Worm (Caenorhabditis elegans) whole organism, early embryonic: Measurements from ENCODE around the gene F48G7.12.

Experiments
- pes-1 ChIP-seq: fragments of 200-800 bp; sonication (Bioruptor generic); IDR thresholded peaks from 2 replicates; pipeline ENCODE4 v1.3.6; 2022; ENCODE audit warnings: missing genetic modification reagents, missing genetic modification characterization, missing compliant biosample characterization
- tbx-37 ChIP-seq: fragments of 200-800 bp; sonication (Bioruptor generic); conservative IDR thresholded peaks from 2 replicates; pipeline ENCODE4 v1.3.6; 2022; ENCODE audit warnings: missing genetic modification reagents, missing genetic modification characterization, missing compliant biosample characterization

- no peak for TF ChIP-seq tbx-37 (GFP tag; lab: Robert Waterston, UW)
- TF ChIP-seq pes-1 (GFP tag; lab: Robert Waterston, UW): no peak
These were observed 14.2 kb upstream of the F48G7.12 start, which contains the start of gene F31F4.17 for ce11 chrV:660210-660609.
